Fruit fly (Drosophila melanogaster) whole organism, pupa: Measurements from ENCODE around the gene RpL7-like.

Source experiments
- CG10348 ChIP-seq: fragments of 200-800 bp; sonication (Bioruptor generic); IDR thresholded peaks from 2 replicates; pipeline ENCODE4 v1.3.6; 2022; ENCODE audit warnings: missing biosample characterization, missing genetic modification characterization
- CG14655 ChIP-seq: fragments of 200-800 bp; sonication (Bioruptor generic); optimal IDR thresholded peaks from 3 replicates; lab custom pipeline; 2017; ENCODE audit warnings: mild to moderate bottlenecking, missing biosample characterization, missing genetic modification reagents, missing genetic modification characterization
- Pif1A ChIP-seq: fragments of 200-800 bp; sonication (Bioruptor generic); optimal IDR thresholded peaks from 3 replicates; lab custom pipeline; 2016; ENCODE audit warnings: missing biosample characterization, missing genetic modification characterization
- Pif1B ChIP-seq: fragments of 200-800 bp; sonication (Bioruptor generic); optimal IDR thresholded peaks from 3 replicates; lab custom pipeline; 2016; ENCODE audit warnings: missing biosample characterization, missing genetic modification characterization

DNA sequence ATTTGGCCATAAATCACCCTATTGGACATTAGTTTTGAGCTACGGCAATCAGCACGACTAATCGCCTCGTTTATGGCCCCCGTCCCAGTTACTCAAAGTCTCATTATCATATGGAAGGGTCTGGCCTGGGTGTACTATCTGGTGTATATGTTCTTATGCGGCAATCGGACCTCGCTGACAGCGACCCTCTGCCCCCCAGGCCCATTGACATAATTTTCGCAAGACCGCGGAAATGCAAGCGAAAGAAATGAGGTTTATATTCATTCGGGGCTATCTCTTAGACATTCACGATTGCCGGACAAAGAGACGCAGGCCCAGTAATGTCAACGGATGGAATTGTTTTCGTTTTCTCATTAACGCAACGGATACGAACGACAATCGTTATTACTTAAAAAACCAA, 27.3 kb upstream of the RpL7-like start:
- no peak for TF ChIP-seq CG10348 (GFP tag; lab: Robert Waterston, UW)
- no peak for TF ChIP-seq Pif1A (GFP tag; lab: Kevin White, UChicago)
- TF ChIP-seq CG14655 (GFP tag; lab: Kevin White, UChicago), result no peak
- TF ChIP-seq Pif1B (GFP tag; lab: Kevin White, UChicago), result no peak
